Fruit fly (Drosophila melanogaster): ENCODE data around the gene CG31274.

CG31274 gene

DNA sequence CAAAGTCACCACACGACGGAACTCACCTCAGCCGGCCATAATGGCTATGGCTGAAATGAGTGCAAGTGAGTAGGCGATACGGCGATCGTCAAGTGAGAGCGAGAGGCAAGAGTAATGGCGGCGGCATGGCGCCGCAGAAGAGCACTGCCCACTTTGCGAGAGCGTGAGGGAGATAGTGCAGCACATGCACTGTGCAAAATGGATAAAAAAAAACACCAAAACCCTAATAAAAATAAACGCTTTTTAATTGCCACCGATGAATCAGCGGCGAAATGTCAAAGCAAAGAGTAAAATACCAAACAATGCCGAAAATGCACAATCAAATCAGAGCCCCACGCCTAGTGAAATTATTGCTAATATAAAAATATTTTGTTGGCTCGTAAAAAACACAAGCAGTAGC, 44.1 kb upstream of the CG31274 start (continued):
- TF ChIP-seq gcm (GFP tag; optimal IDR thresholded peaks at IDR 0.05) = peak; percentile 23
- TF ChIP-seq CG1024 (GFP tag; IDR thresholded peaks at IDR 0.05) = 0 out of 2 replicates have a peak, but pooled peaks have one; percentile 16
- TF ChIP-seq sisA (GFP tag; IDR thresholded peaks at IDR 0.05) = peak; percentile 12; the same call in 1 of the 2 replicates
- TF ChIP-seq dm (GFP tag; optimal IDR thresholded peaks at IDR 0.05) = no peak
- no peak for TF ChIP-seq CG6654 (GFP tag; optimal IDR thresholded peaks at IDR 0.05)
- TF ChIP-seq CG8924 (tag; optimal IDR thresholded peaks at IDR 0.05) = no peak
- no peak for TF ChIP-seq bab2 (GFP tag; optimal IDR thresholded peaks at IDR 0.05)
- peak; percentile 99 for TF ChIP-seq CG1832 (GFP tag; optimal IDR thresholded peaks at IDR 0.05)
- TF ChIP-seq CG13775 (GFP tag; optimal IDR thresholded peaks at IDR 0.05) = no peak
- TF ChIP-seq sd (tag; optimal IDR thresholded peaks at IDR 0.05) = no peak
- TF ChIP-seq prd (optimal IDR thresholded peaks at IDR 0.05) = no peak
- TF ChIP-seq prd (GFP tag; IDR thresholded peaks at IDR 0.05) = peak; percentile 49; the same call in 2 of the 3 replicates
- TF ChIP-seq ab (GFP tag; optimal IDR thresholded peaks at IDR 0.05) = no peak
- TF ChIP-seq Lhr (GFP tag; optimal IDR thresholded peaks at IDR 0.05) = no peak
- 0 out of 2 replicates have a peak, but pooled peaks have one; percentile 33 for TF ChIP-seq sob (GFP tag; IDR thresholded peaks at IDR 0.05)
- no peak for TF ChIP-seq CG10431 (GFP tag; optimal IDR thresholded peaks at IDR 0.05)
- no peak for TF ChIP-seq cas (GFP tag; IDR thresholded peaks at IDR 0.05)
- no peak for TF ChIP-seq CG7745 (tag; optimal IDR thresholded peaks at IDR 0.05)
- peak; percentile 20 for TF ChIP-seq Xbp1 (GFP tag; optimal IDR thresholded peaks at IDR 0.05)
- no peak for TF ChIP-seq CG42726 (GFP tag; IDR thresholded peaks at IDR 0.05; ENCODE audit: partially characterized antibody)
- no peak for TF ChIP-seq gro (GFP tag; optimal IDR thresholded peaks at IDR 0.05)
- TF ChIP-seq CG15011 (GFP tag; optimal IDR thresholded peaks at IDR 0.05) = no peak
- no peak for TF ChIP-seq hkb (optimal IDR thresholded peaks at IDR 0.05)
- TF ChIP-seq hkb (GFP tag; IDR thresholded peaks at IDR 0.05) = peak; percentile 54; the same call in 1 of the 2 replicates
- TF ChIP-seq fd64A (GFP tag; optimal IDR thresholded peaks at IDR 0.05) = no peak
- peak; percentile 94 for TF ChIP-seq Med (GFP tag)
- TF ChIP-seq CG4707 (GFP tag; optimal IDR thresholded peaks at IDR 0.05) = no peak
- peak; percentile 23; the same call in 1 of the 2 replicates for TF ChIP-seq CG14441 (GFP tag; IDR thresholded peaks at IDR 0.05)
- TF ChIP-seq abd-A (tag; optimal IDR thresholded peaks at IDR 0.05) = peak; percentile 52
- no peak for TF ChIP-seq Usf (GFP tag; optimal IDR thresholded peaks at IDR 0.05)
- TF ChIP-seq sqz (GFP tag; optimal IDR thresholded peaks at IDR 0.05) = peak; percentile 8
- peak; percentile 13 for TF ChIP-seq gem (tag; optimal IDR thresholded peaks at IDR 0.05)
- peak in 1 of 2 experiments; percentile 16 for TF ChIP-seq Pdp1 (GFP tag; optimal IDR thresholded peaks at IDR 0.05)
- peak; percentile 47 for TF ChIP-seq Bgb (GFP tag; IDR thresholded peaks at IDR 0.05; ENCODE audit: partially characterized antibody)
- TF ChIP-seq Myb (GFP tag; optimal IDR thresholded peaks at IDR 0.05) = no peak
- no peak for TF ChIP-seq ftz-f1 (GFP tag; optimal IDR thresholded peaks at IDR 0.05)
- TF ChIP-seq maf-S (GFP tag; optimal IDR thresholded peaks at IDR 0.05) = no peak
- TF ChIP-seq CG8089 (GFP tag; optimal IDR thresholded peaks at IDR 0.05) = peak; percentile 8
- TF ChIP-seq br (optimal IDR thresholded peaks at IDR 0.05) = no peak
- peak; percentile 58 for TF ChIP-seq Drgx (GFP tag; IDR thresholded peaks at IDR 0.05)
- no peak for TF ChIP-seq btn (GFP tag; optimal IDR thresholded peaks at IDR 0.05)
- no peak for TF ChIP-seq CG3065 (GFP tag; optimal IDR thresholded peaks at IDR 0.05)
- TF ChIP-seq tin (GFP tag; optimal IDR thresholded peaks at IDR 0.05) = no peak
- TF ChIP-seq Spps (tag; optimal IDR thresholded peaks at IDR 0.05) = no peak
- TF ChIP-seq pan (optimal IDR thresholded peaks at IDR 0.05) = no peak
- peak in 1 of 2 experiments; percentile 64 for TF ChIP-seq pan (GFP tag; optimal IDR thresholded peaks at IDR 0.05 in 1 of 2, IDR thresholded peaks at IDR 0.05 in 1 of 2)
- peak; percentile 46 for TF ChIP-seq CG15479 (GFP tag; optimal IDR thresholded peaks at IDR 0.05)
- TF ChIP-seq knrl (GFP tag; IDR thresholded peaks at IDR 0.05; ENCODE audit: partially characterized antibody) = 0 out of 3 replicates have a peak, but pooled peaks have one; percentile 28
- TF ChIP-seq CG7786 (GFP tag; optimal IDR thresholded peaks at IDR 0.05) = no peak
- no peak for TF ChIP-seq gfzf (GFP tag; optimal IDR thresholded peaks at IDR 0.05)
- TF ChIP-seq CG16863 (GFP tag; optimal IDR thresholded peaks at IDR 0.05) = peak; percentile 25
- no peak for TF ChIP-seq ERR (GFP tag; optimal IDR thresholded peaks at IDR 0.05)
